Worm (Caenorhabditis elegans) whole organism, late embryonic: ENCODE measurements around the gene idpc-3.

Experiments
- Y22D7AL.16 ChIP-seq: sonication (generic microtip); optimal IDR thresholded peaks from 2 replicates; lab custom pipeline; 2016; ENCODE audit warnings: missing genetic modification characterization, missing compliant biosample characterization
- fkh-10 ChIP-seq: fragments of 150-350 bp; optimal IDR thresholded peaks from 2 replicates; lab custom pipeline; 2014; ENCODE audit warnings: missing biosample characterization, missing genetic modification reagents, missing genetic modification characterization
- pqm-1 ChIP-seq: sonication (generic microtip); optimal IDR thresholded peaks from 2 replicates; lab custom pipeline; 2016; ENCODE audit warnings: missing genetic modification characterization, missing compliant biosample characterization
- rnt-1 ChIP-seq: sonication (generic microtip); optimal IDR thresholded peaks from 2 replicates; lab custom pipeline; 2016; ENCODE audit warnings: missing genetic modification characterization, missing compliant biosample characterization

ce11 chrV:9672495-9672894, 43.5 kb upstream of the idpc-3 start:
- TF ChIP-seq Y22D7AL.16 (tag; lab: Kevin White, UChicago) (no peak), pqm-1 (tag; lab: Kevin White, UChicago) (no peak), fkh-10 (GFP tag; lab: Kevin White, UChicago) (no peak), rnt-1 (tag; lab: Kevin White, UChicago) (no peak)
